Fruit fly (Drosophila melanogaster) whole organism, embryonic: ENCODE data around the gene ben.

Experiments used
- Atf6 ChIP-seq: fragments of 200-800 bp; sonication (Bioruptor generic); IDR thresholded peaks from 2 replicates; pipeline ENCODE4 v1.3.6; 2022; ENCODE audit warnings: missing biosample characterization, missing genetic modification characterization
- CG1233 ChIP-seq: fragments of 200-800 bp; sonication (Bioruptor generic); optimal IDR thresholded peaks from 4 replicates; lab custom pipeline; 2018; ENCODE audit warnings: missing biosample characterization, mild to moderate bottlenecking, missing genetic modification characterization
- HLH3B ChIP-seq: fragments of 200-800 bp; sonication (Bioruptor generic); IDR thresholded peaks from 2 replicates; pipeline ENCODE4 v1.3.6; 2022; ENCODE audit warnings: missing biosample characterization, missing genetic modification characterization
- hth ChIP-seq: fragments of >200 bp; optimal IDR thresholded peaks from 2 replicates; lab custom pipeline; 2017; ENCODE audit warnings: inconsistent platforms

dm6 chrX:13983057-13983456, 13.1 kb upstream of the ben start:
- TF ChIP-seq Atf6 (no peak), CG1233 (no peak), hth (lab: Kevin White, UChicago) (no peak), HLH3B (GFP tag; lab: Robert Waterston, UW) (no peak)
